Fruit fly (Drosophila melanogaster): ENCODE measurements around the gene Uros1.

DNA sequence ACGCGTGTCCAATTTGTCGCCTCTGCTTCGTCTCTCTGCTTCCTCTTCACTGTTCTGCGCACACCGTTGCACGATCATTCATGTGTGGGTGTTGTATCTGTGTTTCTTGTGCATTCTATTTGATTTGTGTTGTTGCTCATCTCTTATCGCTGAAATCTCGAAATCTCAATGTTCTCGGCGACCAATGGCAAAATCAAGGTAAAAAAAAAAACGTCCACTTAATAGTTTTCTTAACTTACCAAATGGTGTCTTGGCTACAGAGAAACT lies 7.4 kb upstream of the Uros1 start:
- no peak for TF ChIP-seq CG11560 (tag; IDR thresholded peaks at IDR 0.05)
- no peak for TF ChIP-seq shn (GFP tag; optimal IDR thresholded peaks at IDR 0.05)
- no peak for TF ChIP-seq CG4707 (GFP tag; optimal IDR thresholded peaks at IDR 0.05)
- TF ChIP-seq seq (GFP tag; IDR thresholded peaks at IDR 0.05), result no peak
- TF ChIP-seq pb (GFP tag; optimal IDR thresholded peaks at IDR 0.05), result no peak
- no peak for TF ChIP-seq CG4404 (GFP tag; IDR thresholded peaks at IDR 0.05)
- no peak for TF ChIP-seq CG11093 (GFP tag; IDR thresholded peaks at IDR 0.05)
- no peak for TF ChIP-seq CG31441 (GFP tag; IDR thresholded peaks at IDR 0.05)

Measured in whole organism, embryonic.